Fruit fly (Drosophila melanogaster): ENCODE measurements around the gene skd.

dm6 chr3L:21058651-21059050 lies 31.4 kb upstream of the skd start:
- TF ChIP-seq h (optimal IDR thresholded peaks at IDR 0.05) (no peak), ttk (optimal IDR thresholded peaks at IDR 0.05) (no peak), Sin3A (optimal IDR thresholded peaks at IDR 0.05) (no peak), psq (optimal IDR thresholded peaks at IDR 0.05) (no peak), insv (optimal IDR thresholded peaks at IDR 0.05) (no peak)

All from Kc167 (cell line).